Fruit fly (Drosophila melanogaster): ENCODE data around the gene CG43074.

CG43074 gene

dm6 chr3L:3515280-3516020 is 31.0 kb upstream of the CG43074 start, which contains the start of gene Eip63E (continued):
- peak; percentile 61; the same call in 1 of the 2 replicates for TF ChIP-seq rib (GFP tag; IDR thresholded peaks at IDR 0.05)
- no peak for TF ChIP-seq sc (optimal IDR thresholded peaks at IDR 0.05)
- TF ChIP-seq sc (GFP tag; optimal IDR thresholded peaks at IDR 0.05) = no peak
- peak; percentile 61 for TF ChIP-seq Adf1 (GFP tag; IDR thresholded peaks at IDR 0.05)
- peak; percentile 30 for TF ChIP-seq fd64A (GFP tag; optimal IDR thresholded peaks at IDR 0.05)
- no peak for TF ChIP-seq ewg (GFP tag; optimal IDR thresholded peaks at IDR 0.05)
- TF ChIP-seq CG11723 (GFP tag; optimal IDR thresholded peaks at IDR 0.05) = no peak
- no peak for TF ChIP-seq CG6272 (GFP tag; IDR thresholded peaks at IDR 0.05)
- TF ChIP-seq B-H2 (GFP tag; optimal IDR thresholded peaks at IDR 0.05) = no peak
- TF ChIP-seq Hr39 (optimal IDR thresholded peaks at IDR 0.05) = no peak
- no peak for TF ChIP-seq Abd-B (GFP tag; optimal IDR thresholded peaks at IDR 0.05)
- TF ChIP-seq CG7372 (GFP tag; IDR thresholded peaks at IDR 0.05) = no peak
- TF ChIP-seq CG18764 (GFP tag; optimal IDR thresholded peaks at IDR 0.05) = no peak
- TF ChIP-seq CG12769 (tag; optimal IDR thresholded peaks at IDR 0.05) = peak; percentile 6
- TF ChIP-seq Sox100B (GFP tag; optimal IDR thresholded peaks at IDR 0.05) = no peak
- TF ChIP-seq hkb (optimal IDR thresholded peaks at IDR 0.05) = peak; percentile 38
- TF ChIP-seq hkb (GFP tag; IDR thresholded peaks at IDR 0.05) = peak; percentile 39
- TF ChIP-seq toy (GFP tag; IDR thresholded peaks at IDR 0.05) = no peak
- TF ChIP-seq gem (tag; optimal IDR thresholded peaks at IDR 0.05) = peak; percentile 13
- no peak for TF ChIP-seq da (GFP tag; optimal IDR thresholded peaks at IDR 0.05)
- TF ChIP-seq CG9437 (GFP tag; optimal IDR thresholded peaks at IDR 0.05) = no peak
- peak; percentile 15 for TF ChIP-seq wek (GFP tag; optimal IDR thresholded peaks at IDR 0.05)
- TF ChIP-seq ERR (GFP tag; optimal IDR thresholded peaks at IDR 0.05) = no peak
- TF ChIP-seq disco-r (GFP tag; optimal IDR thresholded peaks at IDR 0.05) = no peak
- TF ChIP-seq H15 (GFP tag; IDR thresholded peaks at IDR 0.05) = no peak
- no peak for TF ChIP-seq repo (GFP tag; optimal IDR thresholded peaks at IDR 0.05)
- TF ChIP-seq CG32767 (GFP tag; IDR thresholded peaks at IDR 0.05) = no peak
- no peak for TF ChIP-seq ash1 (GFP tag; optimal IDR thresholded peaks at IDR 0.05)
- TF ChIP-seq usp (GFP tag; optimal IDR thresholded peaks at IDR 0.05) = no peak
- TF ChIP-seq jumu (GFP tag; optimal IDR thresholded peaks at IDR 0.05) = no peak
- no peak for TF ChIP-seq croc (GFP tag; conservative IDR thresholded peaks at IDR 0.05)
- TF ChIP-seq CG6791 (GFP tag; IDR thresholded peaks at IDR 0.05; ENCODE audit: partially characterized antibody) = peak; percentile 44; the same call in 2 of the 3 replicates
- peak in 1 of 2 experiments; percentile 39 for TF ChIP-seq bsh (GFP tag; optimal IDR thresholded peaks at IDR 0.05)
- TF ChIP-seq CG7928 (GFP tag; optimal IDR thresholded peaks at IDR 0.05) = no peak
- TF ChIP-seq bowl (GFP tag; IDR thresholded peaks at IDR 0.05) = no peak
- TF ChIP-seq esg (GFP tag; conservative IDR thresholded peaks at IDR 0.05) = no peak
- TF ChIP-seq CG15514 (GFP tag; optimal IDR thresholded peaks at IDR 0.05) = peak; percentile 59
- peak; percentile 11 for TF ChIP-seq Elba2 (GFP tag; optimal IDR thresholded peaks at IDR 0.05)
- no peak for TF ChIP-seq Hey (tag; optimal IDR thresholded peaks at IDR 0.05)
- peak; percentile 31 for TF ChIP-seq CG10147 (GFP tag; optimal IDR thresholded peaks at IDR 0.05)
- TF ChIP-seq ap (GFP tag; IDR thresholded peaks at IDR 0.05) = no peak
- peak in 1 of 2 experiments; percentile 17 for TF ChIP-seq Hr78 (GFP tag; optimal IDR thresholded peaks at IDR 0.05)
- TF ChIP-seq Dad (GFP tag; optimal IDR thresholded peaks at IDR 0.05) = no peak
- no peak for TF ChIP-seq CG2202 (tag; optimal IDR thresholded peaks at IDR 0.05)
- TF ChIP-seq CG10543 (GFP tag; optimal IDR thresholded peaks at IDR 0.05) = no peak
- no peak for TF ChIP-seq CG8478 (optimal IDR thresholded peaks at IDR 0.05)
- TF ChIP-seq schlank (tag; optimal IDR thresholded peaks at IDR 0.05) = no peak
- TF ChIP-seq CG9932 (GFP tag; IDR thresholded peaks at IDR 0.05) = 0 out of 2 replicates have a peak, but pooled peaks have one; percentile 9
- peak; percentile 80 for TF ChIP-seq chm (GFP tag; IDR thresholded peaks at IDR 0.05)
- TF ChIP-seq CG3407 (GFP tag; optimal IDR thresholded peaks at IDR 0.05) = no peak
- TF ChIP-seq fd96Cb (tag; optimal IDR thresholded peaks at IDR 0.05) = no peak
